Fruit fly (Drosophila melanogaster) Kc167 (cell line): ENCODE data around the gene CG13003.

Experiments used
- Myc ChIP-seq: fragments of >200 bp; optimal IDR thresholded peaks from 2 replicates; lab custom pipeline; 2017; ENCODE audit warnings: missing external identifiers
- Sin3A ChIP-seq: fragments of >200 bp; optimal IDR thresholded peaks from 2 replicates; lab custom pipeline; 2018; ENCODE audit warnings: missing external identifiers
- h ChIP-seq: fragments of >200 bp; optimal IDR thresholded peaks from 3 replicates; lab custom pipeline; 2018; ENCODE audit warnings: missing external identifiers
- insv ChIP-seq: fragments of >200 bp; optimal IDR thresholded peaks from 3 replicates; lab custom pipeline; 2018; ENCODE audit warnings: missing external identifiers
- psq ChIP-seq: fragments of >200 bp; optimal IDR thresholded peaks from 2 replicates; lab custom pipeline; 2017; ENCODE audit warnings: missing external identifiers
- ttk ChIP-seq: sonication (Bioruptor generic); optimal IDR thresholded peaks from 2 replicates; lab custom pipeline; 2017; ENCODE audit warnings: missing external identifiers

CG13003 gene

DNA sequence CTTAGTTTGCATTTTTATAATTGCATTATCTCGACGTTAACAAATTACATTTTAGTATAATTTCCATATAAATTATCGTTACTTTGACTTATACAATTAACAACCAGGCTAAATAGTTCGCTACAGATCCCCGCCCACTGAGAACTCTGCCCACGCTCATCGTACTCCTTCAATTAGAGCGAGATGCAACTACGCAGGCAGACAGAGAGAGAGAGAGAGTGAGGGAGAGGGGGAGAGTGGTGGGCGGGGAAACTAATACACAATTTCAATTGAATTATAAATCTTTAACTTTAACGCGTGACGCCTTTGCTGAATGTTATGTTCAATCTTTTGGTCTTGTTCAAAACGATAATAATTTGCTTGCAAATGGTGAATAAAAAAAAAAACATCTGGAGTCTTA lies 78.2 kb downstream of the CG13003 start:
- no peak for TF ChIP-seq psq (lab: Kevin White, UChicago)
- TF ChIP-seq h = no peak
- no peak for TF ChIP-seq Myc
- no peak for TF ChIP-seq Sin3A (lab: Kevin White, UChicago)
- no peak for TF ChIP-seq ttk (lab: Kevin White, UChicago)
- no peak for TF ChIP-seq insv (lab: Kevin White, UChicago)
